Fruit fly (Drosophila melanogaster) whole organism, larva: ENCODE measurements around the gene CG9427.

Source experiments
- noc ChIP-seq: fragments of 200-800 bp; sonication (Bioruptor generic); optimal IDR thresholded peaks from 3 replicates; lab custom pipeline; 2019; ENCODE audit warnings: missing biosample characterization, mild to moderate bottlenecking, missing genetic modification characterization, moderate library complexity

The CG9427 gene

DNA sequence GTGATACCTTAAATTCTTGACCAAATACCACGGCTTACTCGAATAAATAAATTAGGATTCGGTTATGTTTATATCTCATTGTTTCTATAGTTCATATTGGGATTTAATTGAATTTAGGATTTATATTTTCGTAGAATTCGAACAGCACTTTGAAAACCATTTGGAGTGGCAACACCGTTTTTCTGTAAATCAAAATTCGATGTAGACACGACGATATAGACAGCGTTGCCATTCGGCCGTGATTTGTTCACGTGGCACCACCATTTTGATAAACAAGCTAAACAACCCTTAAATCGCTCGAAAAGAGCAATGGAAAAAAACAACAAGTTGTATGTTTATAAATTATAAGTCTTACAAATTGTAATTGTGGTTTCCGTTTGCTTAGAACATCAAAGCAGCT lies 1.9 kb upstream of the CG9427 start:
- no peak for TF ChIP-seq noc

DNA sequence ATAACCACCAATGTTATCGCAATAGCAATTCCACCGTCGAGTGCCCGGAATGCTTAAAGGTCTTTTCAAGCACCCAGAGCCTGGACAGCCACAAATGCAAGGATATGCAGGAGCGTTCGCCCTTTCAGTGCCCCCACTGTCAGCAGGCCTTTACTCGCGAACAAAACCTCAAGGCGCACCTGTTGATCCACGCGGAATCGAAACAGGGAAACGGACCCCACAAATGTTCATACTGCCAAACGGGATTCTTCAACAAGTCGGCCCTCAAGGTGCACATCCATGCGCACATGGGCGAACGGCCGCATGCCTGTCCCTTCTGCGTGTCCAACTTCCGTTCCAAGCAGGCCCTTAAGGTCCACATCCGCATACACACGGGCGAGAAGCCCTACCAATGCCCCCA lies 1.3 kb upstream of the CG9427 start:
- TF ChIP-seq noc: no peak

- TF ChIP-seq noc: no peak
Measured at dm6 chr3R:9626266-9626665, 464 bp downstream of the CG9427 start.

dm6 chr3R:9625443-9625842 lies 1.3 kb downstream of the CG9427 start:
- TF ChIP-seq noc: no peak

- peak; percentile 84 for TF ChIP-seq noc
Measured at dm6 chr3R:9620278-9620677, 6.5 kb downstream of the CG9427 start.

dm6 chr3R:9618331-9618730 lies 8.4 kb downstream of the CG9427 start:
- peak; percentile 60 for TF ChIP-seq noc

DNA sequence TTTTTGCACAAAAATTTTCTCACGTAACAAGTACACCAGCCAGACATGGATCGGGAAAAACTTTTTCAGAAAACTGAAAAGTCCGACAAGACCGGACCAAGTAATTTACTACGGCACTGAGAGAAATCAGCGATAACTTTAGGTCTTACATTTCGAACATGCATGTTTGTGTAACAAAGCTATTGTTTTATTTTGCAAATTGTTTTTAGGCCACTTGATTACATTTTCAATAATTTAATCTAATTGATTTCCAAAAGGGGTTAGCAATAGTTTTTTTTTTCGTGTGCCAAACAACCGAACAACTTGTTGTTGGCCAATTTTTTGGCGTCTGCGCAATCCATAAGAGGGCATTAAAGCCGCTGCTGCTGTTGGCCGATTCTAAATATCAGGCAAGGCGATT lies 13.6 kb downstream of the CG9427 start:
- peak; percentile 39 for TF ChIP-seq noc

DNA sequence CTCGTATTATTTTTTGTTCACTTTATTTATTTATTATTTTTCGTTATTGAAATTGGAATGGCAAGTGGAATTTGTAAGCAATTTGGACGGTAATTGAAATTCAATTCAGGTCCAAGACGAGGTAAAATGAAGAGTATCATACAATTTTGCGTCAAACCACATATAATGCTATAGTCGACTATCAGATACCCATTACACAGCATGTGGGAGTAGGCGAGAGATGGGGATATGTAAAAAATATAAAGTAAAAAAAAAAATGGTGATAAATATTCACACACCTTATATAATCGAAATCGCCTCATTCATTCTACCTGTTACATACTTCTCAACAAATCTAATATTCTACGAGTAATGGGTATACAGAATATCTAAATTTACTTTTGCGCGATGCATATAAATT lies 14.5 kb downstream of the CG9427 start:
- peak; percentile 33 for TF ChIP-seq noc

DNA sequence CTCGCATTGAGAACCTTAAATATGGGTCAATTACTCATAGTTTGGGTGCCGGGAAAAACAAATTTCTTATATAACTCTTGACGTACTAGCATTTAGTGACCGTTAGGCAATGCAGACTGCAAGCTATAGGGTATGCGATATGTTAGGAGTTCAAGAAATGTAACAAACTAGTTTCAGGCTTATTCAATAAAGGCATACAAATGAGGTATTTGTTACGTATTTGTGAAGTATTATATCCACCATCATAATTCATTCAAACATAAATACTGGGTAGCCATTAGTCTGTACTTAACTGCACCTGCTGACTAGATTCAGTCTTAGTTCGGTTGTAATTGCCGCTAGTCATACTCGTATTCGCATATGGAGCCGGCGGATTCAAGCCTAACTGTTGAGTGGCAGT lies 18.5 kb downstream of the CG9427 start:
- TF ChIP-seq noc: no peak

dm6 chr3R:9606913-9607804 lies 19.6 kb downstream of the CG9427 start:
- no peak for TF ChIP-seq noc

DNA sequence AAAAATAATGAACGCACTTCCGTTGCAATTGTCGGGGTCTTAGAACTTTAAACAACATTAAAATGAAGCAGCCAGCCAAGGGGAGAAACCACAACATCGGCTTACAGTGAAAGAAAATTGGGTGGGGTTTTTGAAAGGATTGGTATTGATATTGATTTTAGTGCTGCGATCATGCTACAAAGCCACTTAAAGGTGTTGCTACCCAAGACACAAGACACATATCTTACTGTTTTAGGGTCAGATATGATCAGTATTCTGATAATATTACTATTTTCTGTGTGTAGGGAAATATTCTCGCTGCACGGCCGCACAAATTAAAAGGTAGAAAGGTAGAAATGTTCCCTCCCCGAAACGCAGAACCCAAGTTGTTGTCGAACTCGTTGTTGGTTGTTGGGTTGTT lies 21.6 kb downstream of the CG9427 start:
- TF ChIP-seq noc: no peak

dm6 chr3R:9604445-9605020 lies 22.2 kb downstream of the CG9427 start:
- TF ChIP-seq noc: no peak

dm6 chr3R:9603022-9603942 lies 23.4 kb downstream of the CG9427 start:
- no peak for TF ChIP-seq noc

dm6 chr3R:9601949-9602348 lies 24.8 kb downstream of the CG9427 start:
- no peak for TF ChIP-seq noc

dm6 chr3R:9600558-9600959 lies 26.2 kb downstream of the CG9427 start:
- peak; percentile 95 for TF ChIP-seq noc

DNA sequence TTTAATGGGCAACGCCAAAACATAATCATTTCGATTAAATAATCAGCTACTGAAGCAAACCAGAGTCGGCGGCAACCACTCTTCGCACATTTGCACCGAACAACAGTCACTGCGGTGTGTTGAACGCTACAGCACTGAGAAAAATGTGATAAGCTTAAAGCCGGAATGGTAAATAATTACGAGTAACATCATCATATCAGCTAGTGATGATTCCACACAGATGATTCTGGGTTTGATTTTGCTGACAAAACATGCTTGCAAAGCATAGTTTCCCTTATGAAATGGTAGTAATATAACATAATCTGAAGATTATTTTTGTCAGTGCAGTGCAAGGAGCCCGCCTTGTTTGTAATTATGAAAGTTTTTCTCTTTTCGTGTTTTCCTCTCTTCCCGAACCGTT lies 28.6 kb downstream of the CG9427 start:
- no peak for TF ChIP-seq noc

DNA sequence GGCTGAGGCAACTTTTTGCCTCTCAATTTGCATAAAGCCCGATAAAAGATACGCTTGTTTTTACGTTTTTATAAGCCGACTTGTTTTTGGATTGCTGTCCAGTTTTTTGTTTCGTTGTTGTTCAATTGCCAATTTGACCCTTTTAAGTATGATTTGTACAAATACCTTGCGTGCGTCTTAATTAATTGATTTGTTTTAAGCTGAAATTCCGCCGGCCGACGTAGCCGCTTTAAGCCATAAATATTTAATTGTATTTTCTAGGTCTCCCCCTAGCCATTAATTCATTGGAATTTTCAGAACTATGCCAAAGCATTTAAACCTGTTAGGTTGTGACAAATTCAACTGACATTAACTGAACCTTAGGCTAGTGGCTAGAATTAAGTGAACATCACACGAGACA lies 30.1 kb downstream of the CG9427 start:
- no peak for TF ChIP-seq noc
